Worm (Caenorhabditis elegans) whole organism, L4 larva: ENCODE measurements around the gene cyp-32B1.
A peak's percentile ranks its signal among the peaks of the same experiment; 100 is the strongest.

ENCODE experiments used
- F26F4.8 ChIP-seq: fragments of 200-800 bp; sonication (Bioruptor generic); conservative IDR thresholded peaks from 2 replicates; pipeline ENCODE4 v1.3.6; 2022; ENCODE audit warnings: missing genetic modification characterization, missing compliant biosample characterization
- F49E8.2 ChIP-seq: sonication (generic microtip); optimal IDR thresholded peaks from 2 replicates; lab custom pipeline; 2016; ENCODE audit warnings: missing compliant biosample characterization, mild to moderate bottlenecking, missing genetic modification characterization, borderline replicate concordance
- R02D3.7 ChIP-seq: fragments of 150-350 bp; sonication (generic microtip); optimal IDR thresholded peaks from 3 replicates; lab custom pipeline; 2014; ENCODE audit warnings: missing biosample characterization, missing genetic modification characterization
- Y105C5A.15 ChIP-seq: fragments of 200-800 bp; sonication (Bioruptor generic); IDR thresholded peaks from 2 replicates; pipeline ENCODE4 v1.3.6; 2022; ENCODE audit warnings: missing genetic modification characterization, missing compliant biosample characterization
- Y5F2A.4 ChIP-seq: fragments of 200-800 bp; sonication (Bioruptor generic); optimal IDR thresholded peaks from 2 replicates; lab custom pipeline; 2018; ENCODE audit warnings: mild to moderate bottlenecking, missing genetic modification characterization, missing compliant biosample characterization
- aha-1 ChIP-seq: fragments of 150-350 bp; peaks from one replicate; lab custom pipeline; 2014; ENCODE audit warnings: missing biosample characterization, missing genetic modification characterization
- ama-1 ChIP-seq: fragments of 150-350 bp; optimal IDR thresholded peaks from 2 replicates; lab custom pipeline; 2014; ENCODE audit warnings: inconsistent platforms, mixed read lengths
- attf-4 ChIP-seq: sonication (generic microtip); optimal IDR thresholded peaks from 3 replicates; lab custom pipeline; 2017; ENCODE audit warnings: missing biosample characterization, missing genetic modification characterization
- ceh-20 ChIP-seq: fragments of 200-800 bp; sonication (Bioruptor generic); IDR thresholded peaks from 2 replicates; pipeline ENCODE4 v1.3.6; 2022; ENCODE audit warnings: missing genetic modification reagents, missing genetic modification characterization, missing compliant biosample characterization
- ceh-32 ChIP-seq: sonication (generic microtip); optimal IDR thresholded peaks from 2 replicates; lab custom pipeline; 2016; ENCODE audit warnings: mild to moderate bottlenecking, missing genetic modification characterization, missing compliant biosample characterization; ENCODE audit not compliant: poor library complexity
- cey-2 ChIP-seq: sonication (generic microtip); optimal IDR thresholded peaks from 3 replicates; lab custom pipeline; 2017; ENCODE audit warnings: missing genetic modification characterization, mild to moderate bottlenecking, missing compliant biosample characterization, antibody characterized with exemption, borderline replicate concordance; ENCODE audit not compliant: insufficient read depth
- daf-16 ChIP-seq, 3 experiments: sonication (generic microtip); optimal IDR thresholded peaks; 2 replicates each; lab custom pipeline; 2016 to 2017; ENCODE audit warnings: missing genetic modification characterization in 3 of 3, missing genetic modification reagents in 3 of 3, mild to moderate bottlenecking in 2 of 3, missing compliant biosample characterization in 2 of 3, missing biosample characterization in 1 of 3, moderate library complexity in 1 of 3
- dmd-6 ChIP-seq: fragments of 200-800 bp; sonication (Bioruptor generic); IDR thresholded peaks from 2 replicates; pipeline ENCODE4 v1.3.6; 2022; ENCODE audit warnings: missing genetic modification reagents, missing genetic modification characterization, missing compliant biosample characterization
- dmd-9 ChIP-seq: fragments of 200-800 bp; sonication (Bioruptor generic); IDR thresholded peaks from 2 replicates; pipeline ENCODE4 v1.3.6; 2022; ENCODE audit warnings: missing genetic modification reagents, missing genetic modification characterization, missing compliant biosample characterization
- duxl-1 ChIP-seq: sonication (generic microtip); optimal IDR thresholded peaks from 2 replicates; lab custom pipeline; 2016; ENCODE audit warnings: mild to moderate bottlenecking, missing genetic modification characterization, moderate library complexity, missing compliant biosample characterization; ENCODE audit not compliant: poor library complexity
- dve-1 ChIP-seq: sonication (generic microtip); optimal IDR thresholded peaks from 2 replicates; lab custom pipeline; 2017; ENCODE audit warnings: antibody characterized with exemption, mild to moderate bottlenecking, missing genetic modification characterization, missing compliant biosample characterization; ENCODE audit not compliant: insufficient read depth
- egl-43 ChIP-seq: fragments of 200-800 bp; sonication (Bioruptor generic); IDR thresholded peaks from 2 replicates; pipeline ENCODE4 v1.3.6; 2022; ENCODE audit warnings: missing genetic modification reagents, missing genetic modification characterization, missing compliant biosample characterization
- fos-1 ChIP-seq: fragments of 150-350 bp; optimal IDR thresholded peaks from 2 replicates; lab custom pipeline; 2014; ENCODE audit warnings: missing biosample characterization, missing genetic modification characterization
- hif-1 ChIP-seq, 2 experiments: sonication (generic microtip); optimal IDR thresholded peaks; 2 replicates each; lab custom pipeline; 2016 to 2017; ENCODE audit warnings: missing compliant biosample characterization in 2 of 2, missing genetic modification characterization in 2 of 2, missing genetic modification reagents in 2 of 2, missing genotype in 2 of 2, mild to moderate bottlenecking in 1 of 2
- hlh-11 ChIP-seq: fragments of 200-800 bp; sonication (Bioruptor generic); optimal IDR thresholded peaks from 2 replicates; lab custom pipeline; 2018; ENCODE audit warnings: mild to moderate bottlenecking, missing genetic modification characterization, missing compliant biosample characterization
- hlh-30 ChIP-seq: sonication (generic microtip); optimal IDR thresholded peaks from 2 replicates; lab custom pipeline; 2017; ENCODE audit warnings: antibody characterized with exemption, mild to moderate bottlenecking, missing genetic modification characterization, missing compliant biosample characterization; ENCODE audit not compliant: insufficient read depth
- hmg-1.1 ChIP-seq: fragments of 200-800 bp; sonication (Bioruptor generic); IDR thresholded peaks from 2 replicates; pipeline ENCODE4 v1.3.6; 2022; ENCODE audit warnings: missing genetic modification reagents, missing genetic modification characterization, missing compliant biosample characterization
- jun-1 ChIP-seq: fragments of 150-350 bp; optimal IDR thresholded peaks from 2 replicates; lab custom pipeline; 2014; ENCODE audit warnings: missing biosample characterization, missing genetic modification reagents, missing genetic modification characterization
- lim-7 ChIP-seq: fragments of 200-800 bp; sonication (Bioruptor generic); IDR thresholded peaks from 2 replicates; pipeline ENCODE4 v1.3.6; 2022; ENCODE audit warnings: missing genetic modification characterization, missing compliant biosample characterization
- lin-1 ChIP-seq: fragments of 200-800 bp; sonication (Bioruptor generic); IDR thresholded peaks from 2 replicates; pipeline ENCODE4 v1.3.6; 2022; ENCODE audit warnings: missing genetic modification reagents, missing genetic modification characterization, missing compliant biosample characterization
- lin-15B ChIP-seq: fragments of 150-350 bp; sonication (generic microtip); optimal IDR thresholded peaks from 3 replicates; lab custom pipeline; 2014; ENCODE audit warnings: missing biosample characterization, missing genetic modification characterization
- lsy-2 ChIP-seq, 2 experiments: fragments of 150-350 bp in 1 of 2; sonication (generic microtip) in 1 of 2; optimal IDR thresholded peaks; 2 replicates each; lab custom pipeline; 2014 to 2017; ENCODE audit warnings: missing biosample characterization in 2 of 2, missing genetic modification characterization in 2 of 2
- madf-9 ChIP-seq: fragments of 200-800 bp; sonication (Bioruptor generic); conservative IDR thresholded peaks from 2 replicates; pipeline ENCODE4 v1.3.6; 2022; ENCODE audit warnings: missing genetic modification reagents, missing genetic modification characterization, missing compliant biosample characterization
- mdl-1 ChIP-seq, 2 experiments: fragments of 150-350 bp in 1 of 2; sonication (generic microtip) in 1 of 2; optimal IDR thresholded peaks; 2 replicates each; lab custom pipeline; 2014 to 2017; ENCODE audit warnings: missing biosample characterization in 2 of 2, missing genetic modification characterization in 2 of 2
- mdt-29 ChIP-seq: fragments of 200-800 bp; sonication (Bioruptor generic); IDR thresholded peaks from 2 replicates; pipeline ENCODE4 v1.3.6; 2022; ENCODE audit warnings: missing genetic modification reagents, missing genetic modification characterization, missing compliant biosample characterization
- mes-2 ChIP-seq: sonication (generic microtip); optimal IDR thresholded peaks from 2 replicates; lab custom pipeline; 2016; ENCODE audit warnings: missing genotype, mild to moderate bottlenecking, missing genetic modification characterization, missing compliant biosample characterization; ENCODE audit not compliant: poor library complexity, severe bottlenecking
- mxl-3 ChIP-seq: fragments of 200-800 bp; sonication (Bioruptor generic); optimal IDR thresholded peaks from 2 replicates; lab custom pipeline; 2018; ENCODE audit warnings: mild to moderate bottlenecking, missing genetic modification characterization, missing compliant biosample characterization
- nhr-10 ChIP-seq: fragments of 150-350 bp; optimal IDR thresholded peaks from 2 replicates; lab custom pipeline; 2014; ENCODE audit warnings: missing biosample characterization, missing genetic modification characterization
- nhr-102 ChIP-seq: sonication (generic microtip); optimal IDR thresholded peaks from 2 replicates; lab custom pipeline; 2016; ENCODE audit warnings: mild to moderate bottlenecking, missing genetic modification characterization, moderate library complexity, missing compliant biosample characterization
- nhr-28 ChIP-seq: fragments of 150-350 bp; optimal IDR thresholded peaks from 2 replicates; lab custom pipeline; 2014; ENCODE audit warnings: missing biosample characterization, missing genetic modification characterization
- nhr-6 ChIP-seq: fragments of 150-350 bp; optimal IDR thresholded peaks from 2 replicates; lab custom pipeline; 2014; ENCODE audit warnings: missing biosample characterization, missing genetic modification characterization
- nhr-76 ChIP-seq: fragments of 150-350 bp; optimal IDR thresholded peaks from 2 replicates; lab custom pipeline; 2014; ENCODE audit warnings: missing biosample characterization, missing genetic modification characterization
- nhr-77 ChIP-seq: fragments of 150-350 bp; optimal IDR thresholded peaks from 2 replicates; lab custom pipeline; 2014; ENCODE audit warnings: missing biosample characterization, missing genetic modification characterization
- pha-4 ChIP-seq, 2 experiments: fragments of 150-350 bp in 1 of 2; fragments of 200-800 bp in 1 of 2; sonication (Bioruptor generic) in 1 of 2; IDR thresholded peaks in 1 of 2; optimal IDR thresholded peaks in 1 of 2; 2 replicates each; pipeline versions ENCODE4 v1.3.6 to Lab custom; 2014 to 2022; ENCODE audit warnings: missing genetic modification characterization in 2 of 2, missing genetic modification reagents in 2 of 2, missing biosample characterization in 1 of 2, missing compliant biosample characterization in 1 of 2
- sdz-12 ChIP-seq: fragments of 200-800 bp; sonication (Bioruptor generic); optimal IDR thresholded peaks from 2 replicates; lab custom pipeline; 2018; ENCODE audit warnings: mild to moderate bottlenecking, missing genetic modification characterization, missing compliant biosample characterization
- snpc-4 ChIP-seq: fragments of 150-350 bp; optimal IDR thresholded peaks from 2 replicates; lab custom pipeline; 2014; ENCODE audit warnings: missing biosample characterization, missing genetic modification characterization
- spr-1 ChIP-seq: sonication (generic microtip); optimal IDR thresholded peaks from 2 replicates; lab custom pipeline; 2016; ENCODE audit warnings: mild to moderate bottlenecking, missing genetic modification characterization, missing compliant biosample characterization
- unc-130 ChIP-seq: sonication (generic microtip); optimal IDR thresholded peaks from 2 replicates; lab custom pipeline; 2016; ENCODE audit warnings: missing genetic modification reagents, missing genetic modification characterization, missing compliant biosample characterization
- vab-7 ChIP-seq: fragments of 200-800 bp; sonication (Bioruptor generic); IDR thresholded peaks from 2 replicates; pipeline ENCODE4 v1.3.6; 2022; ENCODE audit warnings: missing genetic modification reagents, missing genetic modification characterization, missing compliant biosample characterization
- zfp-3 ChIP-seq: fragments of 200-800 bp; sonication (Bioruptor generic); conservative IDR thresholded peaks from 2 replicates; pipeline ENCODE4 v1.3.6; 2022; ENCODE audit warnings: missing genetic modification reagents, missing genetic modification characterization, missing compliant biosample characterization
- zip-2 ChIP-seq: fragments of 150-350 bp; optimal IDR thresholded peaks from 2 replicates; lab custom pipeline; 2014; ENCODE audit warnings: missing biosample characterization, missing genetic modification characterization
- ztf-7 ChIP-seq: fragments of 150-350 bp; optimal IDR thresholded peaks from 2 replicates; lab custom pipeline; 2014; ENCODE audit warnings: missing biosample characterization, missing genetic modification characterization

The cyp-32B1 gene

ce11 chrV:2199594-2199993 lies 1.6 kb downstream of the cyp-32B1 start:
- TF ChIP-seq snpc-4 (no peak), ceh-32 (no peak), lin-1 (GFP tag; lab: Robert Waterston, UW) (no peak), F49E8.2 (tag; lab: Kevin White, UChicago) (no peak)

- no peak for TF ChIP-seq unc-130 (GFP tag; lab: Kevin White, UChicago)
- no peak for TF ChIP-seq dmd-9
- TF ChIP-seq madf-9 (GFP tag; lab: Robert Waterston, UW): no peak
- TF ChIP-seq dmd-6: peak; percentile 61
- TF ChIP-seq ama-1 (lab: Kevin White, UChicago): no peak
- TF ChIP-seq daf-16 (GFP tag; optimal IDR thresholded peaks at IDR 0.05; lab: Kevin White, UChicago): no peak
- peak; percentile 47 for TF ChIP-seq daf-16 (tag; optimal IDR thresholded peaks at IDR 0.05; lab: Kevin White, UChicago)
- no peak for TF ChIP-seq ztf-7
- TF ChIP-seq hlh-30 (tag; lab: Kevin White, UChicago): peak; percentile 53
- TF ChIP-seq vab-7 (GFP tag; lab: Robert Waterston, UW): no peak
- TF ChIP-seq R02D3.7 (tag; lab: Kevin White, UChicago): no peak
- no peak for TF ChIP-seq mxl-3 (GFP tag; lab: Kevin White, UChicago)
- no peak for TF ChIP-seq jun-1 (tag; lab: Kevin White, UChicago)
- no peak for TF ChIP-seq Y5F2A.4 (GFP tag; lab: Kevin White, UChicago)
- no peak for TF ChIP-seq lim-7 (GFP tag; lab: Robert Waterston, UW)
- no peak for TF ChIP-seq lin-15B (tag; lab: Kevin White, UChicago)
- TF ChIP-seq fos-1 (tag; lab: Kevin White, UChicago): no peak
- TF ChIP-seq aha-1: peak; percentile 82
- TF ChIP-seq Y105C5A.15 (GFP tag; lab: Robert Waterston, UW): no peak
- no peak for TF ChIP-seq attf-4 (tag; lab: Kevin White, UChicago)
- peak; percentile 53 for TF ChIP-seq nhr-28 (tag; lab: Kevin White, UChicago)
- TF ChIP-seq hlh-11: peak; percentile 35
- peak; percentile 30 for TF ChIP-seq duxl-1 (tag; lab: Kevin White, UChicago)
- TF ChIP-seq nhr-76: no peak
- no peak for TF ChIP-seq zip-2
- no peak for TF ChIP-seq nhr-6
- no peak for TF ChIP-seq nhr-77 (tag; lab: Kevin White, UChicago)
- no peak for TF ChIP-seq egl-43 (GFP tag; lab: Robert Waterston, UW)
- peak in 1 of 2 experiments; percentile 13 for TF ChIP-seq mdl-1 (tag; optimal IDR thresholded peaks at IDR 0.05; lab: Kevin White, UChicago)
- TF ChIP-seq mdt-29: no peak
- TF ChIP-seq hif-1 (tag; optimal IDR thresholded peaks at IDR 0.05; lab: Kevin White, UChicago): no peak
- TF ChIP-seq hmg-1.1 (GFP tag; lab: Robert Waterston, UW): peak; percentile 56; the same call in 1 of the 2 replicates
- peak; percentile 11 for TF ChIP-seq dve-1 (tag; lab: Kevin White, UChicago)
- no peak for TF ChIP-seq sdz-12
- no peak for TF ChIP-seq ceh-20
- no peak for TF ChIP-seq cey-2
- TF ChIP-seq spr-1 (tag; lab: Kevin White, UChicago): no peak
- no peak for TF ChIP-seq pha-4 (GFP tag; IDR thresholded peaks at IDR 0.05; lab: Robert Waterston, UW)
- TF ChIP-seq pha-4 (tag; optimal IDR thresholded peaks at IDR 0.05; lab: Kevin White, UChicago): no peak
- TF ChIP-seq zfp-3 (GFP tag; lab: Robert Waterston, UW): no peak
- peak; percentile 29 for TF ChIP-seq mes-2
- no peak for TF ChIP-seq nhr-10 (tag; lab: Kevin White, UChicago)
- TF ChIP-seq F26F4.8: no peak
- no peak for TF ChIP-seq nhr-102 (tag; lab: Kevin White, UChicago)
- no peak for TF ChIP-seq lsy-2 (tag; optimal IDR thresholded peaks at IDR 0.05; lab: Kevin White, UChicago)
These were observed 9.1 kb downstream of the cyp-32B1 start, which contains the start of gene nhr-13 for ce11 chrV:2192117-2192516. TSS of gene nhr-13 (plus strand) at chrV:2192485.
